Worm (Caenorhabditis elegans): Measurements from ENCODE around the gene fshr-1.

ce11 chrV:9944093-9944492 is 54.5 kb downstream of the fshr-1 start, which contains the start of gene sre-28:
- TF ChIP-seq flt-1 (GFP tag; IDR thresholded peaks at IDR 0.05), result no peak
- TF ChIP-seq tab-1 (GFP tag; IDR thresholded peaks at IDR 0.05), result no peak
- no peak for TF ChIP-seq med-1 (GFP tag; optimal IDR thresholded peaks at IDR 0.05; ENCODE audit: insufficient read depth)
- no peak for TF ChIP-seq ztf-23 (GFP tag; IDR thresholded peaks at IDR 0.05)

Data from whole organism, midembryonic.